Worm (Caenorhabditis elegans) whole organism, mixed stage, embryonic: Measurements from ENCODE around the gene him-5.

Experiments
- ceh-43 ChIP-seq: fragments of 200-800 bp; sonication (Bioruptor generic); optimal IDR thresholded peaks from 2 replicates; lab custom pipeline; 2018; ENCODE audit warnings: mild to moderate bottlenecking, missing genetic modification characterization, moderate library complexity, missing compliant biosample characterization
- hlh-1 ChIP-seq: fragments of 150-350 bp; optimal IDR thresholded peaks from 2 replicates; lab custom pipeline; 2014; ENCODE audit warnings: missing biosample characterization, missing genetic modification reagents, missing genetic modification characterization
- nhr-12 ChIP-seq: fragments of 150-350 bp; optimal IDR thresholded peaks from 2 replicates; lab custom pipeline; 2014; ENCODE audit warnings: missing biosample characterization, missing genetic modification characterization
- nhr-28 ChIP-seq: fragments of 150-350 bp; optimal IDR thresholded peaks from 2 replicates; lab custom pipeline; 2014; ENCODE audit warnings: missing biosample characterization, missing genetic modification characterization
- nhr-76 ChIP-seq: sonication (generic microtip); optimal IDR thresholded peaks from 2 replicates; lab custom pipeline; 2017; ENCODE audit warnings: missing biosample characterization, missing genetic modification characterization
- pha-4 ChIP-seq: fragments of 150-350 bp; optimal IDR thresholded peaks from 2 replicates; lab custom pipeline; 2018; ENCODE audit warnings: missing biosample characterization, missing genetic modification reagents, missing genetic modification characterization
- snpc-4 ChIP-seq: fragments of 150-350 bp; optimal IDR thresholded peaks from 2 replicates; lab custom pipeline; 2014; ENCODE audit warnings: missing biosample characterization, missing genetic modification characterization
- sptf-1 ChIP-seq: sonication (generic microtip); optimal IDR thresholded peaks from 2 replicates; lab custom pipeline; 2017; ENCODE audit warnings: mild to moderate bottlenecking, missing genetic modification characterization, moderate library complexity, missing compliant biosample characterization
- unc-120 ChIP-seq: sonication (generic microtip); optimal IDR thresholded peaks from 2 replicates; lab custom pipeline; 2017; ENCODE audit warnings: missing genetic modification characterization, missing compliant biosample characterization; ENCODE audit not compliant: poor library complexity, severe bottlenecking
- unc-62 ChIP-seq: fragments of 150-350 bp; optimal IDR thresholded peaks from 2 replicates; lab custom pipeline; 2014; ENCODE audit warnings: missing biosample characterization, missing genetic modification reagents, missing genetic modification characterization
- zip-8 ChIP-seq: fragments of 150-350 bp; optimal IDR thresholded peaks from 2 replicates; lab custom pipeline; 2014; ENCODE audit warnings: missing biosample characterization, missing genetic modification characterization

- TF ChIP-seq nhr-12, result no peak
- no peak for TF ChIP-seq unc-62
- no peak for TF ChIP-seq nhr-28
- no peak for TF ChIP-seq nhr-76 (tag; lab: Kevin White, UChicago)
- TF ChIP-seq zip-8 (tag; lab: Kevin White, UChicago), result no peak
- no peak for TF ChIP-seq sptf-1 (tag; lab: Kevin White, UChicago)
- TF ChIP-seq pha-4 (tag; lab: Kevin White, UChicago), result no peak
- peak; percentile 28 for TF ChIP-seq hlh-1 (tag; lab: Kevin White, UChicago)
- TF ChIP-seq snpc-4 (tag; lab: Kevin White, UChicago), result no peak
- TF ChIP-seq ceh-43 (GFP tag; lab: Kevin White, UChicago), result peak; percentile 46
- peak; percentile 55 for TF ChIP-seq unc-120 (tag; lab: Kevin White, UChicago)
Measured at ce11 chrV:14139252-14140100, 49.2 kb downstream of the him-5 start.
